Worm (Caenorhabditis elegans): Measurements from ENCODE around the gene F29F11.20.

F29F11.20 gene

DNA sequence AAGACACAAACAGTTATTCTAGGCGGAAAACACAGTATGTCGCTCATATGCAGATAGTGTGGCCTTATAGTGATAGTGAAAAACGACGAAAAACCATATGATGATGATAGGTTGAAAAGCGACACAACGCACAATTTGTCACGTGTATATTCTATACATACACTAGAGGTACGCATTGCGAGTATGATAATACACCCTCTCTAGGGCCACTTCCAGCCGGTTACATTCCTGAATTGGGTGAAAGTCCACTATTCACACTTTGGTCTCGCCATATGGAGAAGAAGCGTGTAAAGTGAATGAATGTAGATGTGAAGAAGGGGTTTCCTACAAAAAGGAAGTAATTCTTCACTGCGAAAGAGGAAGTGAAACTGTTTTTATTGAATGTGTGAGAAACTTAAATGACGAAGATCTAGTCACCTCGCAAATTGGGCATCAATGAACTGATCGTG is 41.8 kb downstream of the F29F11.20 start (continued):
- TF ChIP-seq fkh-10 (GFP tag; optimal IDR thresholded peaks at IDR 0.05) (no peak), F37D6.2 (tag; optimal IDR thresholded peaks at IDR 0.05) (no peak), F44E2.7 (GFP tag; IDR thresholded peaks at IDR 0.05) (no peak), rbr-2 (tag; optimal IDR thresholded peaks at IDR 0.05) (no peak), mdt-29 (GFP tag; IDR thresholded peaks at IDR 0.05) (no peak), Y5F2A.4 (GFP tag; optimal IDR thresholded peaks at IDR 0.05) (no peak), php-3 (GFP tag; IDR thresholded peaks at IDR 0.05) (0 out of 2 replicates have a peak, but pooled peaks have one; percentile 6), ceh-20 (GFP tag; IDR thresholded peaks at IDR 0.05) (peak; percentile 30; the same call in 1 of the 2 replicates), mxl-2 (GFP tag; conservative IDR thresholded peaks at IDR 0.05) (no peak), nhr-6 (tag; optimal IDR thresholded peaks at IDR 0.05) (no peak), ama-1 (optimal IDR thresholded peaks at IDR 0.05) (no peak), dmd-9 (GFP tag; IDR thresholded peaks at IDR 0.05) (no peak), dve-1 (tag; optimal IDR thresholded peaks at IDR 0.05; ENCODE audit: insufficient read depth) (peak; percentile 43), hlh-11 (tag; optimal IDR thresholded peaks at IDR 0.05) (peak; percentile 85), unc-130 (GFP tag; optimal IDR thresholded peaks at IDR 0.05) (no peak), nhr-77 (tag; optimal IDR thresholded peaks at IDR 0.05) (peak; percentile 14), tag-97 (GFP tag; IDR thresholded peaks at IDR 0.05) (no peak), zfp-2 (tag; optimal IDR thresholded peaks at IDR 0.05) (no peak), ctbp-1 (GFP tag; IDR thresholded peaks at IDR 0.05) (no peak), nhr-10 (tag; optimal IDR thresholded peaks at IDR 0.05) (peak; percentile 53), cey-2 (tag; optimal IDR thresholded peaks at IDR 0.05; ENCODE audit: borderline replicate concordance, insufficient read depth) (peak; percentile 46), nhr-28 (tag; optimal IDR thresholded peaks at IDR 0.05) (peak; percentile 99), T20F7.1 (GFP tag; optimal IDR thresholded peaks at IDR 0.05) (peak; percentile 2), F10B5.3 (tag; optimal IDR thresholded peaks at IDR 0.05) (no peak), pha-4 (GFP tag; IDR thresholded peaks at IDR 0.05) (0 out of 2 replicates have a peak, but pooled peaks have one; percentile 11), pha-4 (tag; optimal IDR thresholded peaks at IDR 0.05) (no peak), nhr-11 (tag; optimal IDR thresholded peaks at IDR 0.05) (no peak), gei-8 (GFP tag; optimal IDR thresholded peaks at IDR 0.05) (peak; percentile 23), ztf-11 (tag; optimal IDR thresholded peaks at IDR 0.05) (no peak), arid-1 (GFP tag; conservative IDR thresholded peaks at IDR 0.05) (no peak), ceh-28 (tag; optimal IDR thresholded peaks at IDR 0.05) (no peak), mep-1 (tag; optimal IDR thresholded peaks at IDR 0.05) (peak; percentile 42), nhr-41 (GFP tag; IDR thresholded peaks at IDR 0.05) (no peak), hif-1 (tag; optimal IDR thresholded peaks at IDR 0.05) (peak in 1 of 2 experiments; percentile 10), ZK546.5 (tag; optimal IDR thresholded peaks at IDR 0.05) (no peak), lin-15B (tag; optimal IDR thresholded peaks at IDR 0.05) (no peak), Y105C5A.15 (GFP tag; IDR thresholded peaks at IDR 0.05) (no peak), dpl-1 (GFP tag; optimal IDR thresholded peaks at IDR 0.05) (no peak), sdz-12 (GFP tag; optimal IDR thresholded peaks at IDR 0.05) (no peak), hmg-1.1 (GFP tag; IDR thresholded peaks at IDR 0.05) (0 out of 2 replicates have a peak, but pooled peaks have one; percentile 21), daf-8 (GFP tag; IDR thresholded peaks at IDR 0.05) (no peak), F49E8.2 (tag; optimal IDR thresholded peaks at IDR 0.05; ENCODE audit: borderline replicate concordance) (no peak), vab-7 (GFP tag; IDR thresholded peaks at IDR 0.05) (no peak), lir-3 (tag; optimal IDR thresholded peaks at IDR 0.05) (no peak), zfp-3 (GFP tag; conservative IDR thresholded peaks at IDR 0.05) (no peak), aha-1 (tag) (no peak), skn-1 (tag; optimal IDR thresholded peaks at IDR 0.05) (no peak), unc-62 (GFP tag; optimal IDR thresholded peaks at IDR 0.05 in 1 of 2) (peak in 1 of 2 experiments; percentile 86), unc-62 (tag; optimal IDR thresholded peaks at IDR 0.05) (no peak), ceh-44 (GFP tag; IDR thresholded peaks at IDR 0.05) (no peak), pqm-1 (tag; optimal IDR thresholded peaks at IDR 0.05) (peak; percentile 84), attf-4 (tag; optimal IDR thresholded peaks at IDR 0.05) (no peak), jun-1 (tag; optimal IDR thresholded peaks at IDR 0.05) (no peak)
